Worm (Caenorhabditis elegans) whole organism, late embryonic: ENCODE measurements around the gene F15G9.6.

Source experiments
- C38D4.7 ChIP-seq: fragments of 200-800 bp; sonication (Bioruptor generic); optimal IDR thresholded peaks from 2 replicates; lab custom pipeline; 2018; ENCODE audit warnings: mild to moderate bottlenecking, missing genetic modification characterization, moderate library complexity, missing compliant biosample characterization
- F13H6.1 ChIP-seq: sonication (generic microtip); optimal IDR thresholded peaks from 2 replicates; lab custom pipeline; 2016; ENCODE audit warnings: missing genetic modification characterization, missing compliant biosample characterization
- T23F11.4 ChIP-seq: fragments of 200-800 bp; sonication (Bioruptor generic); optimal IDR thresholded peaks from 2 replicates; lab custom pipeline; 2018; ENCODE audit warnings: mild to moderate bottlenecking, missing genetic modification characterization, missing compliant biosample characterization
- Y22D7AL.16 ChIP-seq: sonication (generic microtip); optimal IDR thresholded peaks from 2 replicates; lab custom pipeline; 2016; ENCODE audit warnings: missing genetic modification characterization, missing compliant biosample characterization
- ahr-1 ChIP-seq: sonication (generic microtip); optimal IDR thresholded peaks from 2 replicates; lab custom pipeline; 2016; ENCODE audit warnings: missing genetic modification characterization, missing compliant biosample characterization
- ceh-14 ChIP-seq: sonication (generic microtip); optimal IDR thresholded peaks from 2 replicates; lab custom pipeline; 2016; ENCODE audit warnings: missing genotype, missing genetic modification characterization, missing compliant biosample characterization
- ceh-18 ChIP-seq: sonication (generic microtip); optimal IDR thresholded peaks from 2 replicates; lab custom pipeline; 2016; ENCODE audit warnings: missing genetic modification characterization, missing compliant biosample characterization
- ceh-19 ChIP-seq: fragments of 200-800 bp; sonication (Bioruptor generic); optimal IDR thresholded peaks from 2 replicates; lab custom pipeline; 2018; ENCODE audit warnings: mild to moderate bottlenecking, missing genetic modification characterization, missing compliant biosample characterization
- ceh-22 ChIP-seq: sonication (generic microtip); optimal IDR thresholded peaks from 2 replicates; lab custom pipeline; 2017; ENCODE audit warnings: missing biosample characterization, missing genetic modification characterization
- ceh-24 ChIP-seq: sonication (generic microtip); optimal IDR thresholded peaks from 2 replicates; lab custom pipeline; 2016; ENCODE audit warnings: mild to moderate bottlenecking, missing genetic modification characterization, missing compliant biosample characterization
- ceh-34 ChIP-seq: sonication (generic microtip); optimal IDR thresholded peaks from 2 replicates; lab custom pipeline; 2016; ENCODE audit warnings: mild to moderate bottlenecking, missing genetic modification characterization, missing compliant biosample characterization
- ceh-45 ChIP-seq: fragments of 200-800 bp; sonication (Bioruptor generic); IDR thresholded peaks from 2 replicates; pipeline ENCODE4 v1.3.6; 2022; ENCODE audit warnings: missing genetic modification reagents, missing genetic modification characterization, missing compliant biosample characterization
- ceh-48 ChIP-seq: sonication (generic microtip); optimal IDR thresholded peaks from 2 replicates; lab custom pipeline; 2016; ENCODE audit warnings: missing genetic modification characterization, inconsistent platforms, missing compliant biosample characterization
- ceh-9 ChIP-seq: sonication (generic microtip); optimal IDR thresholded peaks from 2 replicates; lab custom pipeline; 2016; ENCODE audit warnings: mild to moderate bottlenecking, missing genetic modification characterization, inconsistent platforms, missing compliant biosample characterization
- che-1 ChIP-seq: sonication (generic microtip); optimal IDR thresholded peaks from 2 replicates; lab custom pipeline; 2016; ENCODE audit warnings: mild to moderate bottlenecking, missing genetic modification characterization, missing compliant biosample characterization
- dmd-4 ChIP-seq: sonication (generic microtip); optimal IDR thresholded peaks from 2 replicates; lab custom pipeline; 2016; ENCODE audit warnings: borderline replicate concordance, missing genetic modification characterization, missing compliant biosample characterization
- dve-1 ChIP-seq: sonication (generic microtip); optimal IDR thresholded peaks from 2 replicates; lab custom pipeline; 2017; ENCODE audit warnings: antibody characterized with exemption, mild to moderate bottlenecking, missing genetic modification characterization, missing compliant biosample characterization
- elt-2 ChIP-seq: sonication (generic microtip); optimal IDR thresholded peaks from 2 replicates; lab custom pipeline; 2016; ENCODE audit warnings: missing genetic modification reagents, missing genetic modification characterization, missing compliant biosample characterization
- elt-4 ChIP-seq: sonication (generic microtip); optimal IDR thresholded peaks from 2 replicates; lab custom pipeline; 2016; ENCODE audit warnings: missing genetic modification characterization, missing compliant biosample characterization
- fkh-10 ChIP-seq: fragments of 150-350 bp; optimal IDR thresholded peaks from 2 replicates; lab custom pipeline; 2014; ENCODE audit warnings: missing biosample characterization, missing genetic modification reagents, missing genetic modification characterization
- fkh-6 ChIP-seq: sonication (generic microtip); optimal IDR thresholded peaks from 2 replicates; lab custom pipeline; 2016; ENCODE audit warnings: missing genetic modification characterization, missing compliant biosample characterization
- hlh-15 ChIP-seq: sonication (generic microtip); optimal IDR thresholded peaks from 2 replicates; lab custom pipeline; 2016; ENCODE audit warnings: missing genetic modification characterization, missing compliant biosample characterization
- hlh-30 ChIP-seq: sonication (generic microtip); optimal IDR thresholded peaks from 2 replicates; lab custom pipeline; 2017; ENCODE audit warnings: antibody characterized with exemption, missing genetic modification characterization, missing compliant biosample characterization; ENCODE audit not compliant: insufficient read depth
- hlh-6 ChIP-seq: sonication (generic microtip); optimal IDR thresholded peaks from 2 replicates; lab custom pipeline; 2016; ENCODE audit warnings: missing genotype, missing genetic modification characterization, missing compliant biosample characterization
- hlh-8 ChIP-seq: sonication (generic microtip); optimal IDR thresholded peaks from 2 replicates; lab custom pipeline; 2016; ENCODE audit warnings: missing genotype, missing genetic modification characterization, missing compliant biosample characterization
- madf-2 ChIP-seq: sonication (generic microtip); optimal IDR thresholded peaks from 2 replicates; lab custom pipeline; 2017; ENCODE audit warnings: missing genetic modification characterization, missing compliant biosample characterization
- nfya-1 ChIP-seq: sonication (generic microtip); optimal IDR thresholded peaks from 2 replicates; lab custom pipeline; 2017; ENCODE audit warnings: missing genetic modification characterization, mild to moderate bottlenecking, missing compliant biosample characterization, antibody characterized with exemption, moderate library complexity
- pag-3 ChIP-seq: sonication (generic microtip); optimal IDR thresholded peaks from 2 replicates; lab custom pipeline; 2016; ENCODE audit warnings: missing compliant biosample characterization, missing genetic modification characterization, borderline replicate concordance
- pat-9 ChIP-seq: fragments of 200-800 bp; sonication (Bioruptor generic); optimal IDR thresholded peaks from 2 replicates; lab custom pipeline; 2018; ENCODE audit warnings: mild to moderate bottlenecking, missing genetic modification characterization, moderate library complexity, missing compliant biosample characterization
- pha-2 ChIP-seq: sonication (generic microtip); optimal IDR thresholded peaks from 2 replicates; lab custom pipeline; 2017; ENCODE audit warnings: mild to moderate bottlenecking, missing genetic modification characterization, missing compliant biosample characterization
- pqm-1 ChIP-seq: sonication (generic microtip); optimal IDR thresholded peaks from 2 replicates; lab custom pipeline; 2016; ENCODE audit warnings: missing genetic modification characterization, missing compliant biosample characterization
- ref-2 ChIP-seq: sonication (generic microtip); optimal IDR thresholded peaks from 2 replicates; lab custom pipeline; 2016; ENCODE audit warnings: missing genetic modification characterization, missing compliant biosample characterization
- sox-2 ChIP-seq: fragments of 200-800 bp; sonication (Bioruptor generic); IDR thresholded peaks from 2 replicates; pipeline ENCODE4 v1.3.6; 2022; ENCODE audit warnings: missing genetic modification reagents, missing genetic modification characterization, missing compliant biosample characterization
- sox-4 ChIP-seq: sonication (generic microtip); optimal IDR thresholded peaks from 2 replicates; lab custom pipeline; 2017; ENCODE audit warnings: mild to moderate bottlenecking, missing genetic modification characterization, inconsistent platforms, missing compliant biosample characterization
- syd-9 ChIP-seq: sonication (generic microtip); optimal IDR thresholded peaks from 2 replicates; lab custom pipeline; 2016; ENCODE audit warnings: mild to moderate bottlenecking, missing genetic modification characterization, moderate library complexity, missing compliant biosample characterization
- unc-3 ChIP-seq, 2 experiments: fragments of 200-800 bp in 1 of 2; sonication (Bioruptor generic) in 1 of 2; sonication (generic microtip) in 1 of 2; conservative IDR thresholded peaks in 1 of 2; optimal IDR thresholded peaks in 1 of 2; 2 replicates each; pipeline versions ENCODE4 v1.3.6 to Lab custom; 2016 to 2022; ENCODE audit warnings: missing compliant biosample characterization in 2 of 2, missing genetic modification characterization in 2 of 2, missing genetic modification reagents in 1 of 2
- unc-86 ChIP-seq: sonication (generic microtip); optimal IDR thresholded peaks from 2 replicates; lab custom pipeline; 2016; ENCODE audit warnings: missing genetic modification characterization, missing compliant biosample characterization
- zip-5 ChIP-seq: sonication (generic microtip); optimal IDR thresholded peaks from 2 replicates; lab custom pipeline; 2016; ENCODE audit warnings: missing genetic modification characterization, missing compliant biosample characterization

F15G9.6 gene

DNA sequence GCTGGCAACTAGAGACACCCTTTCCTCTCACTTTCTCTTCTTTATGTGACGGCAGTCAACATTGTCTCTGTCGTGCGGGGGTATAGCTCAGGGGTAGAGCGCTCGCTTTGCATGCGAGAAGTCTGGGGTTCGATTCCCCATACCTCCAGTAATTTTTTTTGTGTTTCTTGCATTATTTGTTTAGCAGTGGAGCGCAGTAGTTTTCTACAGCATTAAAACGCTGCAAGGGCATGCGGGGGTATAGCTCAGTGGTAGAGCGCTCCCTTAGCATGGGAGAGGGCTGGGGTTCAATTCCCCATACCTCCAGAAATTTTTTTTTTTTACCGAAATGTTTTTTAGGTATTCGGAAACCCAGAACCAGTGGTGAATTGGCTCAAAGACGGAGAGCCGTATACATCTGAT lies 34.0 kb downstream of the F15G9.6 start (continued):
- TF ChIP-seq dve-1 (tag; lab: Kevin White, UChicago) (peak; percentile 94), T23F11.4 (GFP tag; lab: Kevin White, UChicago) (peak; percentile 92), ceh-45 (GFP tag; lab: Robert Waterston, UW) (peak; percentile 98), F13H6.1 (tag; lab: Kevin White, UChicago) (peak; percentile 92), zip-5 (peak; percentile 86), pat-9 (tag; lab: Kevin White, UChicago) (peak; percentile 97), elt-2 (tag; lab: Kevin White, UChicago) (peak; percentile 99), ahr-1 (tag; lab: Kevin White, UChicago) (peak; percentile 79), ceh-34 (tag; lab: Kevin White, UChicago) (peak; percentile 97), che-1 (tag; lab: Kevin White, UChicago) (peak; percentile 95), C38D4.7 (GFP tag; lab: Kevin White, UChicago) (peak; percentile 95), fkh-6 (tag; lab: Kevin White, UChicago) (peak; percentile 96), hlh-6 (tag; lab: Kevin White, UChicago) (peak; percentile 99), fkh-10 (GFP tag; lab: Kevin White, UChicago) (peak; percentile 78), pag-3 (peak; percentile 94), ceh-19 (GFP tag; lab: Kevin White, UChicago) (peak; percentile 97), pha-2 (tag; lab: Kevin White, UChicago) (peak; percentile 93), ceh-24 (peak; percentile 91), unc-86 (tag; lab: Kevin White, UChicago) (peak; percentile 96), unc-3 (GFP tag; conservative IDR thresholded peaks at IDR 0.05; lab: Robert Waterston, UW) (peak; percentile 98), unc-3 (tag; optimal IDR thresholded peaks at IDR 0.05; lab: Kevin White, UChicago) (peak; percentile 94), dmd-4 (tag; lab: Kevin White, UChicago) (peak; percentile 95), hlh-8 (peak; percentile 90), elt-4 (tag; lab: Kevin White, UChicago) (peak; percentile 98), hlh-15 (tag; lab: Kevin White, UChicago) (peak; percentile 94), ceh-18 (peak; percentile 96), pqm-1 (tag; lab: Kevin White, UChicago) (peak; percentile 98), ceh-48 (peak; percentile 87), ref-2 (tag; lab: Kevin White, UChicago) (peak; percentile 96), syd-9 (tag; lab: Kevin White, UChicago) (peak; percentile 96), sox-2 (peak; percentile 95), hlh-30 (tag; lab: Kevin White, UChicago) (peak; percentile 43), ceh-22 (tag; lab: Kevin White, UChicago) (peak; percentile 57), nfya-1 (tag; lab: Kevin White, UChicago) (peak; percentile 77), Y22D7AL.16 (tag; lab: Kevin White, UChicago) (peak; percentile 89), sox-4 (peak; percentile 96)
- TF ChIP-seq, all 69 proteins: peak for 64; not testable (repeated sequence) for 5

DNA sequence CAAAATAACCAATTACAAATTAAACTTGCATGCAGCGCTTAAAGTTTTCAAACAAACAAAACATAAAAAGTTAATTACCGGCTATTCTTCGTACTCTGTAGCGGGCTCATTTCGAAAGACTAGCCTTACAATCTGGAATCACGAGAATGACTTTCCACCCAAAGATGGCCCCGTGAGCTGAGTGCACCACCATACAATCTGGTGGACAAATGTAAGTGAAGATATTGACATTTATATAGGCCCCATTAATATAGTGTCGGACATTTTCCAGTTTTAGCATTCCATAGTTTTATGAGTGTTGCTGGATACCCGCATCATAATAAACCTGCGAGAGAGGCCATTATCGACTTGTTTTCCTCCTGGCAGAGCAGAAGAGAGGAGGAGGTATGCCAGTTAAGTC lies 45.0 kb downstream of the F15G9.6 start:
- no peak for TF ChIP-seq dve-1 (tag; lab: Kevin White, UChicago)
- TF ChIP-seq ceh-14, result no peak

ce11 chrX:9756971-9757370 lies 47.4 kb downstream of the F15G9.6 start, which contains the start of gene T09B9.1:
T09B9.1 (plus strand) TSS chrX:9757271.
- TF ChIP-seq Y22D7AL.16 (tag; lab: Kevin White, UChicago), result no peak
- TF ChIP-seq ceh-14, result no peak
- TF ChIP-seq madf-2 (tag; lab: Kevin White, UChicago), result no peak
- no peak for TF ChIP-seq fkh-10 (GFP tag; lab: Kevin White, UChicago)
- no peak for TF ChIP-seq ceh-9 (tag; lab: Kevin White, UChicago)
- no peak for TF ChIP-seq syd-9 (tag; lab: Kevin White, UChicago)
- no peak for TF ChIP-seq ceh-22 (tag; lab: Kevin White, UChicago)
- TF ChIP-seq ceh-24, result no peak
- TF ChIP-seq, all 69 proteins: peak for 0
